Fruit fly (Drosophila melanogaster): Measurements from ENCODE around the gene Sirt2.

The Sirt2 gene

DNA sequence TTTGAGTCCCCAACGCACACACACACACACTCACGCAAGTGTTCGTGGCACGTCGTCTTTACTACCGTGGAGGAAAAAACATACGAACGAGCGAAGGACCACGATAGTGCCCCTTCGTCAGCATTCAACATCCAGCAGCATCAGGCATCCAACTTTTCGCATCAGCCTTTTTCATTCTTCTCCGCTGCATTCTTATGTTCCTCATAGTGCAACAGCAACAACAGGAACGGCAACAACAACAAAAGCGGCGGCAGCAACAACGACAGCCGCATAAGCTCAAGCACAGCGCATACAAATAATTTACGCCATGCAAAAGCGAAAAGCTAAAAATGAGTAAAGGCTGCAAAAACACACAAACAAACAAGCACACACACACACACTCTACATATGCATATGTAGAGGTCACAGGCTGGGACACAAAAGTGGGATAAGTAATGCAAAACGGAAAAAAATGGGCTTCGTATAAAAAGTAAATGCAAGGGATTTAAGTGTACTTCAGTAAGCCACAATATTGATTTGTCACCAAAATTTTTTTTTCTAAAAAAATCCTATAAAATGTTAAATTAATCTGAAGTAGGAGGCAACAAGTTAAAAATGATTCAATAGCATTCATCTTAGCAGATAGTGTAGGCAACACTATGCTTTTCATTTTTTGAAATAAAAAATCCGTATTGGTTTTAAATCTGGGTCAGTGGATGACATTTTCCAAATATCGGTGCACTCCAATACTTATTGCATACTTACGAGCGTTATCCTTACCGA is 45.3 kb upstream of the Sirt2 start:
- TF ChIP-seq CG10631 (GFP tag; optimal IDR thresholded peaks at IDR 0.05) (peak; percentile 53), Hr39 (GFP tag; optimal IDR thresholded peaks at IDR 0.05) (peak; percentile 62), CG6854 (GFP tag; optimal IDR thresholded peaks at IDR 0.05) (no peak), net (GFP tag; optimal IDR thresholded peaks at IDR 0.05) (peak; percentile 29), Eip75B (GFP tag; optimal IDR thresholded peaks at IDR 0.05) (peak; percentile 69), salr (GFP tag; optimal IDR thresholded peaks at IDR 0.05) (peak; percentile 5 to 88), dsx (GFP tag; optimal IDR thresholded peaks at IDR 0.05; ENCODE audit: poor library complexity, severe bottlenecking) (peak; percentile 36), Met (GFP tag; optimal IDR thresholded peaks at IDR 0.05) (peak; percentile 66), Ets21C (GFP tag; optimal IDR thresholded peaks at IDR 0.05) (peak; percentile 15), lz (GFP tag; optimal IDR thresholded peaks at IDR 0.05) (peak; percentile 63), topi (GFP tag; optimal IDR thresholded peaks at IDR 0.05) (peak; percentile 73), CG8119 (GFP tag; IDR thresholded peaks at IDR 0.05) (no peak), Sox102F (GFP tag; optimal IDR thresholded peaks at IDR 0.05) (no peak), CG11294 (GFP tag; IDR thresholded peaks at IDR 0.05) (no peak; the same call in 1 of the 2 replicates), achi (GFP tag; optimal IDR thresholded peaks at IDR 0.05) (peak; percentile 45), Sox14 (GFP tag; optimal IDR thresholded peaks at IDR 0.05) (peak; percentile 54), CG34406 (GFP tag; optimal IDR thresholded peaks at IDR 0.05) (peak; percentile 51), CG6276 (GFP tag; optimal IDR thresholded peaks at IDR 0.05) (peak; percentile 43), fd59A (GFP tag; optimal IDR thresholded peaks at IDR 0.05) (peak; percentile 60), fd85E (GFP tag; optimal IDR thresholded peaks at IDR 0.05) (no peak), CG8319 (GFP tag; optimal IDR thresholded peaks at IDR 0.05) (peak; percentile 8), CG4318 (GFP tag; optimal IDR thresholded peaks at IDR 0.05) (peak; percentile 56), fkh (GFP tag; optimal IDR thresholded peaks at IDR 0.05) (no peak), CG6808 (GFP tag; optimal IDR thresholded peaks at IDR 0.05) (peak; percentile 41), Hr38 (GFP tag; optimal IDR thresholded peaks at IDR 0.05) (no peak), Blimp-1 (GFP tag; optimal IDR thresholded peaks at IDR 0.05) (no peak), Lpt (GFP tag; optimal IDR thresholded peaks at IDR 0.05) (no peak), esn (GFP tag; optimal IDR thresholded peaks at IDR 0.05) (peak; percentile 79), Sox15 (GFP tag; optimal IDR thresholded peaks at IDR 0.05) (peak; percentile 45), CG8632 (GFP tag; optimal IDR thresholded peaks at IDR 0.05) (peak; percentile 43), Eip93F (GFP tag; optimal IDR thresholded peaks at IDR 0.05) (no peak), dac (GFP tag; optimal IDR thresholded peaks at IDR 0.05) (peak; percentile 15), eg (GFP tag; IDR thresholded peaks at IDR 0.05) (peak; percentile 58; the same call in 2 of the 3 replicates), Hr4 (GFP tag; optimal IDR thresholded peaks at IDR 0.05) (peak; percentile 72), CG6163 (GFP tag; IDR thresholded peaks at IDR 0.05) (no peak), Smox (GFP tag; optimal IDR thresholded peaks at IDR 0.05) (peak; percentile 70), pdm3 (GFP tag; optimal IDR thresholded peaks at IDR 0.05) (peak; percentile 72), acj6 (GFP tag; optimal IDR thresholded peaks at IDR 0.05) (peak; percentile 65), spab (GFP tag; optimal IDR thresholded peaks at IDR 0.05) (peak; percentile 42), CG1621 (tag; optimal IDR thresholded peaks at IDR 0.05) (no peak), CG3919 (GFP tag; optimal IDR thresholded peaks at IDR 0.05) (peak; percentile 42), CG9139 (GFP tag; optimal IDR thresholded peaks at IDR 0.05) (no peak), Eip78C (GFP tag) (peak; percentile 94), vri (GFP tag; optimal IDR thresholded peaks at IDR 0.05) (no peak), CG32006 (GFP tag; optimal IDR thresholded peaks at IDR 0.05) (peak; percentile 84), CG11902 (GFP tag; optimal IDR thresholded peaks at IDR 0.05) (no peak), ss (GFP tag; optimal IDR thresholded peaks at IDR 0.05) (peak in 1 of 2 experiments; percentile 41), CG6792 (GFP tag; optimal IDR thresholded peaks at IDR 0.05) (peak; percentile 12), Ets96B (tag; optimal IDR thresholded peaks at IDR 0.05) (peak; percentile 63), Gug (GFP tag; IDR thresholded peaks at IDR 0.05) (no peak)

Measured in whole organism, prepupa.